Worm (Caenorhabditis elegans): ENCODE results near the gene fil-1.

DNA sequence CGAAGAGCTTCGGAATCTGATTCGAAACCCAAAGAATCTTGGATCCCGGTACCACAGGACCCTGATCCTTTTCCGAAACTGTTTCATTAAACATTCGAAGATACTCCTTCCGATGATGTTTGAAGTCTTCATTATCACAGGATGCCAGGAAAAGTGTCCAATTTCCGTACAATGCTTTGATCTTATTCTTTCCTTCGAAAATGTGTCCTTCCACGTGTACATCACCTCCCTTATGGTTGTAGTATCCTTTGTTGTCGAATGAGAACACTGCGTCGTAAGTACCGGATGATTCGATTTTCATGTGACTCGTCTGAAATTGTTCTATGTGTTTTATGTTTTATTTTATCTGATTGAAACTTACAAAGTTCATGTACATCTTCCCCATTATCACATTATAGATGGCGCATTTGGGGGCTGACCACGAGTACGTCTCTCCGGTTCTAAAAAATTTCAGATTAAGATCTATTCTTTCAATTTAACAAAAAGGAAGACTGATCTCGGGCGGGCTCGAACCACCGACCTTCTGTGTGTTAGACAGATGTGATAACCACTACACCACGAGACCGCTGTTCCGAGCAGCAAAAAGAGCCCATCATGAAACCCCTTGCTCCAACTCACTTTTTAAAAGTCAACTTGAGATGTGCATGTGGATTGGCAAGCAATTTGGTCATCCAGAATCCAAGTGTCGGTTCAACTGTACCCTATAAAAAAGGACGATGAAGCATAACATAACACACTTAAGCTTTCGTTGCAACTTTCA is 19.1 kb downstream of the fil-1 start:
- TF ChIP-seq gei-17 (GFP tag; optimal IDR thresholded peaks at IDR 0.05) = no peak
- no peak for TF ChIP-seq snpc-3.4 (tag; optimal IDR thresholded peaks at IDR 0.05)
- no peak for TF ChIP-seq Y67H2A.10 (GFP tag; conservative IDR thresholded peaks at IDR 0.05)
- peak; percentile 17 for TF ChIP-seq lsl-1 (GFP tag; optimal IDR thresholded peaks at IDR 0.05)
- TF ChIP-seq F10E7.11 (tag; optimal IDR thresholded peaks at IDR 0.05) = no peak
- TF ChIP-seq sea-2 (GFP tag; IDR thresholded peaks at IDR 0.05) = no peak
- TF ChIP-seq ceh-91 (GFP tag; IDR thresholded peaks at IDR 0.05) = no peak
- peak; percentile 9 for TF ChIP-seq nhr-80 (tag; optimal IDR thresholded peaks at IDR 0.05)
- TF ChIP-seq F52B5.7 (tag; optimal IDR thresholded peaks at IDR 0.05) = no peak
- TF ChIP-seq B0035.1 (tag; optimal IDR thresholded peaks at IDR 0.05) = no peak
- no peak for TF ChIP-seq bed-2 (GFP tag; IDR thresholded peaks at IDR 0.05)

All from whole organism, young adult.